Comparison of ENCODE assay signal across 1 fruit fly cellular context in the genomic region with DNA sequence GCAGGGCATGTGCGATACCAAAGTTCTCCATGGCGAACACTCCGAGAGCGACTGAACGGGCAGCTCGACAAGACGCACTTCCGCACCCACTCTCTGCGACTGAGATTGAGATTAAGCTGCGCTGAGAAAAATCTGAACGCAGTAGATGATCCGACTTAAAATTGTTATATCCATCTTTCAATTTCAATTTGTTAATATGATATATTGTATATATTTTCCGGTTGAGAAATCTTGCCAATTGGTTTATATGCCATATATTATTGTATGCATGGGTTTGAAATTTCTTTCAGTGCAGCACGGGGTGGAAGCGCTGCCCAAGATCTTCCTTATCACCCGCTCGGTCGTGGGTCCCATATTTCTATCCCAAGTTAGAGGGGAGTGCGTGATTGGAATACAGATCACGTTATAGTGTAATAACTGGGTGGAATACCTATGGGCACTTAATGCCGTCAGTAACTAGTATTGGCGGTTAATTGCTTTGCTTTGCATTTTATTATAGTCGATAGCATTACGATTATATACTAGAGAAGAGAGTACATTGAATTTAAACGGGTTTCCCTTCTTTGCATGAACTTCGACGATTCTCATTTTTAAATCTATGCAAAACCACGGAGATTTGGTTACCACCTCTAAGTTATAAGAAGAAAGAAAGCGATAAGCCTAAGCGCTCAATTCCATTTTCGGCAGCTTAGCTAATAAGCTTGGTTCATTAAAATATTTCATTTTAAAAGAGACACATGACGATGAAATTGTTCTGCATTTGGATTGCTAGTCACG.
TF ChIP-seq lines count a peak whose summit lies in the region.

A gene (minus strand): TSS at position 57 of the 777 bp plus-strand sequence.
A gene (plus strand): TSS at position 727 of the 777 bp plus-strand sequence.

TF ChIP-seq in whole organism, embryonic, 481 proteins besides CTCF, POLR2A, EP300 and RAD21 (continued from another document):
- TF ChIP-seq CG3726 (GFP tag; IDR thresholded peaks at IDR 0.05; lab: Robert Waterston, UW) (0 out of 3 replicates have a peak, but pooled peaks have one; percentile 30), Antp (GFP tag; optimal IDR thresholded peaks at IDR 0.05; lab: Kevin White, UChicago) (peak; percentile 20), B-H2 (GFP tag; optimal IDR thresholded peaks at IDR 0.05; lab: Kevin White, UChicago) (no peak), schlank (tag; optimal IDR thresholded peaks at IDR 0.05; lab: Kevin White, UChicago) (peak; percentile 66), gt (GFP tag; IDR thresholded peaks at IDR 0.05; lab: Robert Waterston, UW) (peak; percentile 50), Scr (GFP tag; IDR thresholded peaks at IDR 0.05; lab: Robert Waterston, UW; ENCODE audit: partially characterized antibody) (peak; percentile 32; the same call in 1 of the 2 replicates), CG7372 (GFP tag; IDR thresholded peaks at IDR 0.05; lab: Robert Waterston, UW) (peak; percentile 80), HLH4C (GFP tag; IDR thresholded peaks at IDR 0.05; lab: Robert Waterston, UW; ENCODE audit: partially characterized antibody) (no peak), NK7.1 (GFP tag; optimal IDR thresholded peaks at IDR 0.05; lab: Kevin White, UChicago) (no peak), fd102C (GFP tag; optimal IDR thresholded peaks at IDR 0.05; lab: Kevin White, UChicago) (no peak), CG31224 (GFP tag; IDR thresholded peaks at IDR 0.05; lab: Robert Waterston, UW) (peak; percentile 60), Blimp-1 (GFP tag; optimal IDR thresholded peaks at IDR 0.05; lab: Kevin White, UChicago) (peak; percentile 78), pfk (GFP tag; optimal IDR thresholded peaks at IDR 0.05; lab: Kevin White, UChicago) (no peak), ind (GFP tag; optimal IDR thresholded peaks at IDR 0.05; lab: Kevin White, UChicago) (peak; percentile 79), MBD-R2 (GFP tag; IDR thresholded peaks at IDR 0.05; lab: Robert Waterston, UW) (peak; percentile 53; the same call in 1 of the 2 replicates), kni (GFP tag; optimal IDR thresholded peaks at IDR 0.05; lab: Kevin White, UChicago) (no peak), sima (GFP tag; optimal IDR thresholded peaks at IDR 0.05; lab: Kevin White, UChicago) (no peak), Atf-2 (GFP tag; optimal IDR thresholded peaks at IDR 0.05; lab: Kevin White, UChicago) (peak; percentile 42), CG42726 (GFP tag; IDR thresholded peaks at IDR 0.05; lab: Robert Waterston, UW; ENCODE audit: partially characterized antibody) (no peak), CG7839 (tag; optimal IDR thresholded peaks at IDR 0.05; lab: Kevin White, UChicago) (peak; percentile 88), CG2678 (tag; optimal IDR thresholded peaks at IDR 0.05; lab: Kevin White, UChicago) (peak; percentile 89), CG8359 (GFP tag; optimal IDR thresholded peaks at IDR 0.05; lab: Kevin White, UChicago; ENCODE audit: borderline replicate concordance) (peak; percentile 55), ci (GFP tag; IDR thresholded peaks at IDR 0.05; lab: Robert Waterston, UW) (peak; percentile 88), cad (GFP tag; optimal IDR thresholded peaks at IDR 0.05; lab: Kevin White, UChicago) (no peak), CG2889 (GFP tag; IDR thresholded peaks at IDR 0.05; lab: Robert Waterston, UW) (peak; percentile 57; the same call in 1 of the 3 replicates), vnd (GFP tag; IDR thresholded peaks at IDR 0.05; lab: Robert Waterston, UW; ENCODE audit: partially characterized antibody) (no peak)
TF ChIP-seq in whole organism, embryonic: peak in this region for 344.
